Worm (Caenorhabditis elegans): ENCODE results near the gene dab-1.

ce11 chrII:8248745-8249144, 26.6 kb downstream of the dab-1 start, which contains the start of the genes F35C11.2 and F35C11.4:
- TF ChIP-seq ZK185.1 (tag; optimal IDR thresholded peaks at IDR 0.05; ENCODE audit: poor library complexity, severe bottlenecking) (no peak), nhr-27 (tag; optimal IDR thresholded peaks at IDR 0.05) (no peak), madf-10 (tag; optimal IDR thresholded peaks at IDR 0.05) (no peak), egrh-3 (GFP tag; IDR thresholded peaks at IDR 0.05) (no peak), tlf-1 (GFP tag; optimal IDR thresholded peaks at IDR 0.05) (no peak), chd-7 (tag; optimal IDR thresholded peaks at IDR 0.05) (no peak), hrde-1 (tag; optimal IDR thresholded peaks at IDR 0.05; ENCODE audit: borderline replicate concordance) (no peak), ztf-26 (tag; optimal IDR thresholded peaks at IDR 0.05) (no peak), nfya-2 (GFP tag; IDR thresholded peaks at IDR 0.05) (no peak), ama-1 (optimal IDR thresholded peaks at IDR 0.05) (no peak), ama-1 (GFP tag; optimal IDR thresholded peaks at IDR 0.05) (no peak), hlh-26 (GFP tag; conservative IDR thresholded peaks at IDR 0.05) (no peak), ceh-100 (GFP tag; IDR thresholded peaks at IDR 0.05) (no peak), snpc-4 (GFP tag; optimal IDR thresholded peaks at IDR 0.05) (no peak), snpc-4 (tag; optimal IDR thresholded peaks at IDR 0.05) (no peak), B0035.1 (tag; optimal IDR thresholded peaks at IDR 0.05) (no peak)

Measured in whole organism, young adult.